Worm (Caenorhabditis elegans) whole organism, midembryonic: ENCODE data around the gene F20B6.9.
A peak's percentile ranks its signal among the peaks of the same experiment; 100 is the strongest.

Experiments used
- flt-1 ChIP-seq: fragments of 200-800 bp; sonication (Bioruptor generic); IDR thresholded peaks from 2 replicates; pipeline ENCODE4 v1.3.6; 2022; ENCODE audit warnings: missing genetic modification characterization, missing compliant biosample characterization
- med-1 ChIP-seq: sonication (generic microtip); optimal IDR thresholded peaks from 2 replicates; lab custom pipeline; 2017; ENCODE audit warnings: missing genetic modification characterization, mild to moderate bottlenecking, missing compliant biosample characterization, antibody characterized with exemption, missing genetic modification reagents; ENCODE audit not compliant: insufficient read depth
- ref-1 ChIP-seq: fragments of 200-800 bp; sonication (Bioruptor generic); conservative IDR thresholded peaks from 2 replicates; pipeline ENCODE4 v1.3.6; 2022; ENCODE audit warnings: missing genetic modification reagents, missing genetic modification characterization, missing compliant biosample characterization
- ztf-23 ChIP-seq: fragments of 200-800 bp; sonication (Bioruptor generic); IDR thresholded peaks from 2 replicates; pipeline ENCODE4 v1.3.6; 2022; ENCODE audit warnings: missing genetic modification reagents, missing genetic modification characterization, missing compliant biosample characterization
- ztf-29 ChIP-seq: fragments of 200-800 bp; sonication (Bioruptor generic); IDR thresholded peaks from 2 replicates; pipeline ENCODE4 v1.3.6; 2022; ENCODE audit warnings: missing genetic modification reagents, missing genetic modification characterization, missing compliant biosample characterization

DNA sequence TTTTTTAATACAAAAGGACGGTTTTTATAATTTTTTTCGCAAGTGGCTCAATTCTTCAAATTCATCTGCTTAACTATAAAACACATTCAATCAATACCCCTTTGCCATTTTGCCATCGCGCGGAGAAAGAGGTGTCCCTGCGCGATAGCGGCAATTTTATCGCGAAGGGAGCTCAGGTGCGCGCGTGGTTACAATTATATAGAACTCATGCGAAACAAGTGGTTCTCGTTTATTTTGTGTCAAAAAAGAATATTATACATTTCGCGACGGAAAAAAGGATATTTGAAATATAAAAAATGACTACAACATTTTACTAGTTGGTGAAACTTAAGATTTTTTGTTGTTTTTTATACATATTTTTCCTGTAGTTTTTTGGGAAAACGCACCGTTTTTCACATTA lies 1.8 kb upstream of the F20B6.9 start:
- peak; percentile 92 for TF ChIP-seq ztf-23 (GFP tag; lab: Robert Waterston, UW)
- TF ChIP-seq ztf-29 (GFP tag; lab: Robert Waterston, UW) = peak; percentile 53; the same call in 1 of the 2 replicates
- TF ChIP-seq med-1 (GFP tag; lab: Kevin White, UChicago) = peak; percentile 76
- TF ChIP-seq flt-1 (GFP tag; lab: Robert Waterston, UW) = peak; percentile 91
- no peak for TF ChIP-seq ref-1 (GFP tag; lab: Robert Waterston, UW)
